In the genomic region with DNA sequence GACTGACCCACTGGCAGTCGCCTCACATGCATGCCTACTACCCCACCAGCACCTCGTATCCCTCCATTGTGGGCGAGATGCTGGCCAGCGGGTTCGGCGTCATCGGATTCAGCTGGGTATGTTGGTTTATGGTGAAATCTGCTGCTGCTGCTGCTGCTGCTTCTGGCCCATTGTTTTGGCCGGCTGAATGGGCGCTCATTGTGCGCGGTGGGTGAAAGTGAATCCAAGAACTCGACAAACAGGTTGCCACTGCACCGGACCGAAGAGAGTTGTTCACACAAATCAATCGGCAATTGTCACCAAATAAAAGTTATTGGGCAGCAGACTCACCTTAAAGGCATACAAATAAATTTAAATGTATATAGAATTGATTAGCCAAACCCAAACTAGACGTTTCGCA, we compare ENCODE assay signal across 2 fruit fly cellular contexts.
TF ChIP-seq lines count a peak whose summit lies in the region.

No protein-coding gene starts in this region.

- no peak for TF ChIP-seq CTCF in whole organism, embryonic (GFP tag; optimal IDR thresholded peaks at IDR 0.05; lab: Kevin White, UChicago)

TF ChIP-seq in whole organism, embryonic, 481 proteins besides CTCF, POLR2A, EP300 and RAD21:
- peak; percentile 88 for TF ChIP-seq Blimp-1 (GFP tag; optimal IDR thresholded peaks at IDR 0.05; lab: Kevin White, UChicago)
- no peak for TF ChIP-seq repo (GFP tag; optimal IDR thresholded peaks at IDR 0.05; lab: Kevin White, UChicago)
- TF ChIP-seq Lim3 (GFP tag; IDR thresholded peaks at IDR 0.05; lab: Robert Waterston, UW), result 0 out of 2 replicates have a peak, but pooled peaks have one; percentile 3

TF ChIP-seq in whole organism, prepupa, 60 proteins besides CTCF, POLR2A, EP300 and RAD21:
- TF ChIP-seq Blimp-1 (GFP tag; optimal IDR thresholded peaks at IDR 0.05; lab: Kevin White, UChicago) (peak; percentile 79), Ets96B (tag; optimal IDR thresholded peaks at IDR 0.05; lab: Kevin White, UChicago) (no peak), Eip78C (GFP tag; lab: Kevin White, UChicago) (peak; percentile 44), CG16779 (tag; optimal IDR thresholded peaks at IDR 0.05; lab: Kevin White, UChicago) (no peak), acj6 (GFP tag; optimal IDR thresholded peaks at IDR 0.05; lab: Kevin White, UChicago) (no peak)

Comparison
In these comparisons a context has a peak if more than half of its experiments do, and no peak if none do; other contexts are left out.
1. Of the 7 proteins assayed by ChIP-seq in both whole organism, embryonic and whole organism, prepupa: peak only in whole organism, embryonic: none; only in whole organism, prepupa: none; in both: Blimp-1; in neither: 6.